Fruit fly (Drosophila melanogaster) whole organism, embryonic: ENCODE data around the gene CG5326.

Experiments used
- ATbp ChIP-seq: fragments of 200-800 bp; sonication (Bioruptor generic); optimal IDR thresholded peaks from 2 replicates; lab custom pipeline; 2017; ENCODE audit warnings: missing biosample characterization, mild to moderate bottlenecking, missing genetic modification characterization, missing genetic modification reagents
- Ada2b ChIP-seq: fragments of 200-800 bp; sonication (Bioruptor generic); IDR thresholded peaks from 2 replicates; pipeline ENCODE4 v1.3.6; 2022; ENCODE audit warnings: missing biosample characterization, missing genetic modification characterization
- B-H2 ChIP-seq: fragments of 200-800 bp; sonication (Bioruptor generic); optimal IDR thresholded peaks from 2 replicates; lab custom pipeline; 2018; ENCODE audit warnings: missing biosample characterization, mild to moderate bottlenecking, missing genetic modification characterization
- Bteb2 ChIP-seq: fragments of 200-800 bp; sonication (Bioruptor generic); optimal IDR thresholded peaks from 2 replicates; lab custom pipeline; 2016; ENCODE audit warnings: missing biosample characterization, missing genetic modification characterization
- CG10147 ChIP-seq: fragments of 200-800 bp; sonication (Bioruptor generic); optimal IDR thresholded peaks from 2 replicates; lab custom pipeline; 2019; ENCODE audit warnings: missing biosample characterization, mild to moderate bottlenecking, missing genetic modification characterization, moderate library complexity
- CG10462 ChIP-seq: fragments of 200-800 bp; sonication (Bioruptor generic); optimal IDR thresholded peaks from 2 replicates; lab custom pipeline; 2016; ENCODE audit warnings: missing biosample characterization, missing genetic modification characterization
- CG11696 ChIP-seq: fragments of 200-800 bp; sonication (Bioruptor generic); IDR thresholded peaks from 2 replicates; pipeline ENCODE4 v1.3.6; 2022; ENCODE audit warnings: missing biosample characterization, missing genetic modification characterization
- CG12219 ChIP-seq: fragments of 200-800 bp; sonication (Bioruptor generic); optimal IDR thresholded peaks from 3 replicates; lab custom pipeline; 2018; ENCODE audit warnings: missing biosample characterization, mild to moderate bottlenecking, missing genetic modification characterization
- CG14710 ChIP-seq: fragments of 200-800 bp; sonication (Bioruptor generic); optimal IDR thresholded peaks from 3 replicates; lab custom pipeline; 2019; ENCODE audit warnings: missing biosample characterization, mild to moderate bottlenecking, missing genetic modification characterization, moderate library complexity
- CG15011 ChIP-seq: fragments of 200-800 bp; sonication (Bioruptor generic); optimal IDR thresholded peaks from 3 replicates; lab custom pipeline; 2018; ENCODE audit warnings: missing biosample characterization, mild to moderate bottlenecking, missing genetic modification characterization
- CG17361 ChIP-seq: fragments of 200-800 bp; sonication (Bioruptor generic); IDR thresholded peaks from 3 replicates; pipeline ENCODE4 v1.3.6; 2022; ENCODE audit warnings: missing biosample characterization, missing genetic modification characterization
- CG1832 ChIP-seq: fragments of 200-800 bp; sonication (Bioruptor generic); optimal IDR thresholded peaks from 2 replicates; lab custom pipeline; 2017; ENCODE audit warnings: missing biosample characterization, mild to moderate bottlenecking, missing genetic modification characterization, inconsistent platforms
- CG2116 ChIP-seq: fragments of 200-800 bp; sonication (Bioruptor generic); optimal IDR thresholded peaks from 3 replicates; lab custom pipeline; 2018; ENCODE audit warnings: missing biosample characterization, mild to moderate bottlenecking, missing genetic modification characterization
- CG2120 ChIP-seq: fragments of 200-800 bp; sonication (Bioruptor generic); optimal IDR thresholded peaks from 3 replicates; lab custom pipeline; 2016; ENCODE audit warnings: missing biosample characterization, missing genetic modification characterization
- CG31365 ChIP-seq: fragments of 200-800 bp; sonication (Bioruptor generic); optimal IDR thresholded peaks from 2 replicates; lab custom pipeline; 2018; ENCODE audit warnings: missing biosample characterization, mild to moderate bottlenecking, missing genetic modification characterization
- CG6765 ChIP-seq: fragments of 200-800 bp; sonication (Bioruptor generic); optimal IDR thresholded peaks from 3 replicates; lab custom pipeline; 2017; ENCODE audit warnings: missing biosample characterization, mild to moderate bottlenecking, missing genetic modification characterization
- CG6854 ChIP-seq: fragments of 200-800 bp; sonication (Bioruptor generic); optimal IDR thresholded peaks from 3 replicates; lab custom pipeline; 2017; ENCODE audit warnings: missing biosample characterization, mild to moderate bottlenecking, missing genetic modification characterization
- CG7745 ChIP-seq: fragments of 200-800 bp; sonication (Bioruptor generic); optimal IDR thresholded peaks from 2 replicates; lab custom pipeline; 2018; ENCODE audit warnings: missing biosample characterization, mild to moderate bottlenecking, missing genetic modification characterization, moderate library complexity
- CG7786 ChIP-seq: fragments of 200-800 bp; sonication (Bioruptor generic); optimal IDR thresholded peaks from 2 replicates; lab custom pipeline; 2016; ENCODE audit warnings: missing biosample characterization, missing genetic modification characterization
- CG9215 ChIP-seq: fragments of 200-800 bp; sonication (Bioruptor generic); IDR thresholded peaks from 2 replicates; pipeline ENCODE4 v1.3.6; 2022; ENCODE audit warnings: missing biosample characterization, missing genetic modification characterization
- D19B ChIP-seq: fragments of 200-800 bp; sonication (Bioruptor generic); optimal IDR thresholded peaks from 2 replicates; lab custom pipeline; 2017; ENCODE audit warnings: missing biosample characterization, mild to moderate bottlenecking, missing genetic modification characterization
- Dip2 ChIP-seq: fragments of 200-800 bp; sonication (Bioruptor generic); IDR thresholded peaks from 2 replicates; pipeline ENCODE4 v1.3.6; 2022; ENCODE audit warnings: missing biosample characterization, missing genetic modification characterization
- E2f2 ChIP-seq: fragments of 200-800 bp; sonication (Bioruptor generic); IDR thresholded peaks from 2 replicates; pipeline ENCODE4 v1.3.6; 2022; ENCODE audit warnings: missing biosample characterization, missing genetic modification characterization
- Ets65A ChIP-seq: fragments of 200-800 bp; sonication (Bioruptor generic); peaks from one replicate; lab custom pipeline; 2016; ENCODE audit warnings: missing biosample characterization, missing genetic modification characterization
- Hr3 ChIP-seq: fragments of 200-800 bp; sonication (Bioruptor generic); optimal IDR thresholded peaks from 3 replicates; lab custom pipeline; 2016; ENCODE audit warnings: missing biosample characterization, missing genetic modification characterization
- Opbp ChIP-seq: fragments of 200-800 bp; sonication (Bioruptor generic); IDR thresholded peaks from 3 replicates; pipeline ENCODE4 v1.3.6; 2022; ENCODE audit warnings: missing biosample characterization, missing genetic modification characterization; ENCODE audit not compliant: partially characterized antibody
- Pdp1 ChIP-seq, 2 experiments: fragments of 200-800 bp; sonication (Bioruptor generic); optimal IDR thresholded peaks; 3 replicates each; lab custom pipeline; 2016; ENCODE audit warnings: missing biosample characterization in 2 of 2, missing genetic modification characterization in 2 of 2, mild to moderate bottlenecking in 1 of 2, moderate library complexity in 1 of 2
- Six4 ChIP-seq: fragments of 200-800 bp; sonication (Bioruptor generic); optimal IDR thresholded peaks from 2 replicates; lab custom pipeline; 2016; ENCODE audit warnings: missing biosample characterization, missing genetic modification characterization
- bigmax ChIP-seq: fragments of 200-800 bp; sonication (Bioruptor generic); optimal IDR thresholded peaks from 2 replicates; lab custom pipeline; 2018; ENCODE audit warnings: missing biosample characterization, mild to moderate bottlenecking, missing genetic modification characterization
- caup ChIP-seq: fragments of 200-800 bp; sonication (Bioruptor generic); optimal IDR thresholded peaks from 3 replicates; lab custom pipeline; 2017; ENCODE audit warnings: missing biosample characterization, mild to moderate bottlenecking, missing genetic modification characterization, moderate library complexity; ENCODE audit not compliant: severe bottlenecking
- dmrt11E ChIP-seq: fragments of 200-800 bp; sonication (Bioruptor generic); optimal IDR thresholded peaks from 3 replicates; lab custom pipeline; 2018; ENCODE audit warnings: missing biosample characterization, mild to moderate bottlenecking, missing genetic modification characterization, moderate library complexity
- dmrt99B ChIP-seq: fragments of 200-800 bp; sonication (Bioruptor generic); optimal IDR thresholded peaks from 2 replicates; lab custom pipeline; 2018; ENCODE audit warnings: missing biosample characterization, mild to moderate bottlenecking, missing genetic modification characterization, moderate library complexity
- exex ChIP-seq: fragments of 200-800 bp; sonication (Bioruptor generic); optimal IDR thresholded peaks from 4 replicates; lab custom pipeline; 2018; ENCODE audit warnings: missing biosample characterization, mild to moderate bottlenecking, missing genetic modification characterization, moderate library complexity
- fd102C ChIP-seq: fragments of 200-800 bp; sonication (Bioruptor generic); optimal IDR thresholded peaks from 2 replicates; lab custom pipeline; 2018; ENCODE audit warnings: missing biosample characterization, mild to moderate bottlenecking, missing genetic modification characterization, moderate library complexity
- gce ChIP-seq: fragments of 200-800 bp; sonication (Bioruptor generic); IDR thresholded peaks from 3 replicates; pipeline ENCODE4 v1.3.6; 2022; ENCODE audit warnings: missing biosample characterization, missing genetic modification characterization
- gcm ChIP-seq: fragments of 200-800 bp; sonication (Bioruptor generic); optimal IDR thresholded peaks from 2 replicates; lab custom pipeline; 2019; ENCODE audit warnings: missing biosample characterization, mild to moderate bottlenecking, missing genetic modification characterization, moderate library complexity
- gem ChIP-seq: fragments of 200-800 bp; sonication (Bioruptor generic); optimal IDR thresholded peaks from 2 replicates; lab custom pipeline; 2019; ENCODE audit warnings: missing biosample characterization, mild to moderate bottlenecking, missing genetic modification characterization, moderate library complexity
- grau ChIP-seq: fragments of 200-800 bp; optimal IDR thresholded peaks from 3 replicates; lab custom pipeline; 2019; ENCODE audit warnings: missing biosample characterization, mild to moderate bottlenecking, missing genetic modification characterization, moderate library complexity
- hb ChIP-seq: fragments of 200-800 bp; sonication (Bioruptor generic); IDR thresholded peaks from 3 replicates; pipeline ENCODE4 v1.3.6; 2022; ENCODE audit warnings: missing biosample characterization, missing genetic modification characterization; ENCODE audit not compliant: partially characterized antibody
- her ChIP-seq: fragments of 200-800 bp; sonication (Bioruptor generic); optimal IDR thresholded peaks from 2 replicates; lab custom pipeline; 2016; ENCODE audit warnings: missing biosample characterization, missing genetic modification characterization
- odd ChIP-seq: fragments of 200-800 bp; sonication (Bioruptor generic); optimal IDR thresholded peaks from 2 replicates; lab custom pipeline; 2017; ENCODE audit warnings: missing biosample characterization, mild to moderate bottlenecking, missing genetic modification characterization
- p53 ChIP-seq: fragments of 200-800 bp; sonication (Bioruptor generic); optimal IDR thresholded peaks from 2 replicates; lab custom pipeline; 2016; ENCODE audit warnings: missing biosample characterization, missing genetic modification characterization
- pb ChIP-seq: fragments of 200-800 bp; sonication (Bioruptor generic); optimal IDR thresholded peaks from 3 replicates; lab custom pipeline; 2016; ENCODE audit warnings: missing biosample characterization, missing genetic modification characterization
- pho ChIP-seq: fragments of 200-800 bp; sonication (Bioruptor generic); optimal IDR thresholded peaks from 2 replicates; lab custom pipeline; 2016; ENCODE audit warnings: missing biosample characterization, missing genetic modification characterization
- sens ChIP-seq: fragments of 200-800 bp; sonication (Bioruptor generic); peaks from one replicate; lab custom pipeline; 2016; ENCODE audit warnings: missing biosample characterization, missing genetic modification characterization
- sens-2 ChIP-seq: fragments of 200-800 bp; sonication (Bioruptor generic); IDR thresholded peaks from 2 replicates; pipeline ENCODE4 v1.3.6; 2022; ENCODE audit warnings: missing biosample characterization, missing genetic modification characterization
- sr ChIP-seq: fragments of 200-800 bp; sonication (Bioruptor generic); IDR thresholded peaks from 3 replicates; pipeline ENCODE4 v1.3.6; 2022; ENCODE audit warnings: missing biosample characterization, missing genetic modification characterization
- stc ChIP-seq: fragments of 200-800 bp; sonication (Bioruptor generic); IDR thresholded peaks from 2 replicates; pipeline ENCODE4 v1.3.6; 2022; ENCODE audit warnings: missing biosample characterization, missing genetic modification characterization

CG5326 gene

dm6 chr3R:22589311-22589710 is 49.6 kb upstream of the CG5326 start (continued):
- TF ChIP-seq CG14710 (tag; lab: Kevin White, UChicago) (peak; percentile 48), CG31365 (tag; lab: Kevin White, UChicago) (peak; percentile 3), CG17361 (GFP tag; lab: Robert Waterston, UW) (peak; percentile 47; the same call in 2 of the 3 replicates), sens-2 (no peak), CG12219 (peak; percentile 46), exex (tag; lab: Kevin White, UChicago) (no peak), E2f2 (GFP tag; lab: Robert Waterston, UW) (no peak), Ets65A (no peak), CG6765 (peak; percentile 21), CG1832 (GFP tag; lab: Kevin White, UChicago) (no peak), gce (GFP tag; lab: Robert Waterston, UW) (0 out of 3 replicates have a peak, but pooled peaks have one; percentile 52), Dip2 (GFP tag; lab: Robert Waterston, UW) (no peak), pho (no peak), sr (GFP tag; lab: Robert Waterston, UW) (no peak), B-H2 (GFP tag; lab: Kevin White, UChicago) (no peak), stc (GFP tag; lab: Robert Waterston, UW) (peak; percentile 52; the same call in 1 of the 2 replicates), Six4 (GFP tag; lab: Kevin White, UChicago) (no peak), dmrt11E (tag; lab: Kevin White, UChicago) (peak; percentile 50), D19B (GFP tag; lab: Kevin White, UChicago) (no peak), CG7786 (no peak), her (GFP tag; lab: Kevin White, UChicago) (no peak), CG7745 (tag; lab: Kevin White, UChicago) (peak; percentile 27), Opbp (no peak), pb (no peak), CG2116 (GFP tag; lab: Kevin White, UChicago) (no peak), gcm (peak; percentile 27), fd102C (no peak), CG9215 (GFP tag; lab: Robert Waterston, UW) (no peak), CG15011 (GFP tag; lab: Kevin White, UChicago) (peak; percentile 25), bigmax (GFP tag; lab: Kevin White, UChicago) (no peak), Bteb2 (GFP tag; lab: Kevin White, UChicago) (no peak), odd (GFP tag; lab: Kevin White, UChicago) (peak; percentile 13), hb (GFP tag; lab: Robert Waterston, UW) (no peak), CG6854 (GFP tag; lab: Kevin White, UChicago) (no peak), dmrt99B (peak; percentile 69), CG11696 (GFP tag; lab: Robert Waterston, UW) (no peak), p53 (no peak), CG10462 (GFP tag; lab: Kevin White, UChicago) (no peak), ATbp (GFP tag; lab: Kevin White, UChicago) (peak; percentile 88), CG10147 (GFP tag; lab: Kevin White, UChicago) (peak; percentile 12), Ada2b (GFP tag; lab: Robert Waterston, UW) (no peak)

- TF ChIP-seq sens (GFP tag; lab: Kevin White, UChicago) (peak; percentile 83), grau (peak; percentile 79), caup (GFP tag; lab: Kevin White, UChicago) (no peak), gem (tag; lab: Kevin White, UChicago) (peak; percentile 6), CG2120 (GFP tag; lab: Kevin White, UChicago) (peak; percentile 5), Pdp1 (GFP tag; optimal IDR thresholded peaks at IDR 0.05; lab: Kevin White, UChicago) (peak in 1 of 2 experiments; percentile 66), Hr3 (no peak)
Measured at dm6 chr3R:22588756-22589155, 49.0 kb upstream of the CG5326 start.
